Worm (Caenorhabditis elegans) whole organism, L2 larva: Measurements from ENCODE around the gene W06G6.20.

Experiments used
- R02D3.7 ChIP-seq: fragments of 150-350 bp; optimal IDR thresholded peaks from 2 replicates; lab custom pipeline; 2014; ENCODE audit warnings: missing biosample characterization, missing genetic modification characterization
- alr-1 ChIP-seq: fragments of 150-350 bp; optimal IDR thresholded peaks from 2 replicates; lab custom pipeline; 2014; ENCODE audit warnings: missing biosample characterization, missing genetic modification characterization
- ama-1 ChIP-seq: fragments of 150-350 bp; optimal IDR thresholded peaks from 2 replicates; lab custom pipeline; 2018; ENCODE audit warnings: inconsistent platforms
- blmp-1 ChIP-seq: sonication (generic microtip); optimal IDR thresholded peaks from 2 replicates; lab custom pipeline; 2017; ENCODE audit warnings: missing genetic modification characterization, mild to moderate bottlenecking, missing compliant biosample characterization, antibody characterized with exemption, moderate library complexity; ENCODE audit not compliant: insufficient read depth
- ceh-82 ChIP-seq: fragments of 150-350 bp; optimal IDR thresholded peaks from 2 replicates; lab custom pipeline; 2014; ENCODE audit warnings: missing biosample characterization, missing genetic modification characterization
- elt-3 ChIP-seq: sonication (generic microtip); optimal IDR thresholded peaks from 2 replicates; lab custom pipeline; 2017; ENCODE audit warnings: missing biosample characterization, missing genetic modification characterization
- mdl-1 ChIP-seq, 2 experiments: fragments of 150-350 bp in 1 of 2; sonication (generic microtip) in 1 of 2; optimal IDR thresholded peaks; 2 replicates each; lab custom pipeline; 2017; ENCODE audit warnings: missing biosample characterization in 2 of 2, missing genetic modification characterization in 2 of 2
- nhr-11 ChIP-seq: fragments of 150-350 bp; optimal IDR thresholded peaks from 2 replicates; lab custom pipeline; 2014; ENCODE audit warnings: missing biosample characterization, missing genetic modification characterization
- nhr-12 ChIP-seq: fragments of 150-350 bp; optimal IDR thresholded peaks from 2 replicates; lab custom pipeline; 2014; ENCODE audit warnings: missing biosample characterization, missing genetic modification characterization
- nhr-25 ChIP-seq: fragments of 150-350 bp; sonication (generic microtip); optimal IDR thresholded peaks from 3 replicates; lab custom pipeline; 2014; ENCODE audit warnings: missing biosample characterization, missing genetic modification characterization
- nhr-77 ChIP-seq: fragments of 150-350 bp; optimal IDR thresholded peaks from 2 replicates; lab custom pipeline; 2014; ENCODE audit warnings: missing biosample characterization, missing genetic modification characterization
- sma-3 ChIP-seq: sonication (generic microtip); optimal IDR thresholded peaks from 2 replicates; lab custom pipeline; 2016; ENCODE audit warnings: missing genetic modification reagents, missing genetic modification characterization, missing compliant biosample characterization
- snpc-4 ChIP-seq: fragments of 150-350 bp; optimal IDR thresholded peaks from 2 replicates; lab custom pipeline; 2014; ENCODE audit warnings: missing biosample characterization, missing genetic modification characterization
- unc-55 ChIP-seq: fragments of 150-350 bp; sonication (generic microtip); optimal IDR thresholded peaks from 3 replicates; lab custom pipeline; 2014; ENCODE audit warnings: missing biosample characterization, missing genetic modification reagents, missing genetic modification characterization

ce11 chrV:16647093-16647492 is 1.1 kb downstream of the W06G6.20 start, which contains the start of gene W06G6.10:
- TF ChIP-seq snpc-4 (tag; lab: Kevin White, UChicago) (no peak), blmp-1 (tag; lab: Kevin White, UChicago) (no peak), ama-1 (lab: Kevin White, UChicago) (no peak), sma-3 (GFP tag; lab: Kevin White, UChicago) (no peak), nhr-25 (tag; lab: Kevin White, UChicago) (no peak), nhr-11 (tag; lab: Kevin White, UChicago) (no peak), alr-1 (tag; lab: Kevin White, UChicago) (no peak), ceh-82 (tag; lab: Kevin White, UChicago) (no peak), nhr-12 (tag; lab: Kevin White, UChicago) (no peak), nhr-77 (tag; lab: Kevin White, UChicago) (no peak), mdl-1 (tag; optimal IDR thresholded peaks at IDR 0.05; lab: Kevin White, UChicago) (no peak), R02D3.7 (no peak), unc-55 (GFP tag; lab: Kevin White, UChicago) (no peak), elt-3 (tag; lab: Kevin White, UChicago) (no peak)
